Fruit fly (Drosophila melanogaster) whole organism, embryonic: ENCODE results near the gene Tlk.

ENCODE experiments used
- Awh ChIP-seq: fragments of 200-800 bp; sonication (Bioruptor generic); IDR thresholded peaks from 2 replicates; pipeline ENCODE4, ENCODE4 v1.3.6; 2022; ENCODE audit warnings: missing biosample characterization, missing genetic modification characterization
- CG10267 ChIP-seq: fragments of 200-800 bp; sonication (Bioruptor generic); optimal IDR thresholded peaks from 2 replicates; lab custom pipeline; 2018; ENCODE audit warnings: missing biosample characterization, mild to moderate bottlenecking, missing genetic modification characterization, moderate library complexity
- CG11085 ChIP-seq: fragments of 200-800 bp; sonication (Bioruptor generic); IDR thresholded peaks from 2 replicates; pipeline ENCODE4 v1.3.6; 2022; ENCODE audit warnings: missing biosample characterization, missing genetic modification characterization
- CG11723 ChIP-seq: fragments of 200-800 bp; sonication (Bioruptor generic); optimal IDR thresholded peaks from 2 replicates; lab custom pipeline; 2017; ENCODE audit warnings: missing biosample characterization, mild to moderate bottlenecking, missing genetic modification characterization
- CG12104 ChIP-seq: fragments of 200-800 bp; sonication (Bioruptor generic); optimal IDR thresholded peaks from 3 replicates; lab custom pipeline; 2016; ENCODE audit warnings: missing biosample characterization, missing genetic modification characterization
- CG1233 ChIP-seq: fragments of 200-800 bp; sonication (Bioruptor generic); optimal IDR thresholded peaks from 4 replicates; lab custom pipeline; 2018; ENCODE audit warnings: missing biosample characterization, mild to moderate bottlenecking, missing genetic modification characterization
- CG17568 ChIP-seq: fragments of 200-800 bp; sonication (Bioruptor generic); optimal IDR thresholded peaks from 2 replicates; lab custom pipeline; 2018; ENCODE audit warnings: missing biosample characterization, mild to moderate bottlenecking, missing genetic modification characterization, moderate library complexity
- CG30020 ChIP-seq: fragments of 200-800 bp; optimal IDR thresholded peaks from 2 replicates; lab custom pipeline; 2019; ENCODE audit warnings: missing biosample characterization, mild to moderate bottlenecking, missing genetic modification characterization, moderate library complexity
- CG31224 ChIP-seq: fragments of 200-800 bp; sonication (Bioruptor generic); IDR thresholded peaks from 2 replicates; pipeline ENCODE4 v1.3.6; 2022; ENCODE audit warnings: missing biosample characterization, missing genetic modification characterization
- CG32772 ChIP-seq: fragments of 200-800 bp; sonication (Bioruptor generic); IDR thresholded peaks from 2 replicates; pipeline ENCODE4 v1.3.6; 2022; ENCODE audit warnings: missing biosample characterization, missing genetic modification characterization
- CG3838 ChIP-seq: fragments of 200-800 bp; sonication (Bioruptor generic); optimal IDR thresholded peaks from 3 replicates; lab custom pipeline; 2016; ENCODE audit warnings: missing biosample characterization, missing genetic modification characterization
- CG4282 ChIP-seq: fragments of 200-800 bp; sonication (Bioruptor generic); optimal IDR thresholded peaks from 2 replicates; lab custom pipeline; 2016; ENCODE audit warnings: missing biosample characterization, missing genetic modification characterization
- CG4617 ChIP-seq: fragments of 200-800 bp; sonication (Bioruptor generic); optimal IDR thresholded peaks from 3 replicates; lab custom pipeline; 2016; ENCODE audit warnings: missing biosample characterization, missing genetic modification characterization, borderline replicate concordance
- CG6175 ChIP-seq: fragments of 200-800 bp; sonication (Bioruptor generic); IDR thresholded peaks from 3 replicates; pipeline ENCODE4 v1.3.6; 2022; ENCODE audit warnings: missing biosample characterization, missing genetic modification characterization
- CG6765 ChIP-seq: fragments of 200-800 bp; sonication (Bioruptor generic); optimal IDR thresholded peaks from 3 replicates; lab custom pipeline; 2017; ENCODE audit warnings: missing biosample characterization, mild to moderate bottlenecking, missing genetic modification characterization
- CG6791 ChIP-seq: fragments of 200-800 bp; sonication (Bioruptor generic); IDR thresholded peaks from 3 replicates; pipeline ENCODE4 v1.3.6; 2022; ENCODE audit warnings: missing biosample characterization, missing genetic modification characterization; ENCODE audit not compliant: partially characterized antibody
- CG8924 ChIP-seq: fragments of 200-800 bp; optimal IDR thresholded peaks from 3 replicates; lab custom pipeline; 2019; ENCODE audit warnings: missing biosample characterization, mild to moderate bottlenecking, missing genetic modification characterization, moderate library complexity
- Camta ChIP-seq: fragments of 200-800 bp; sonication (Bioruptor generic); optimal IDR thresholded peaks from 2 replicates; lab custom pipeline; 2016; ENCODE audit warnings: missing biosample characterization, missing genetic modification characterization
- E2f2 ChIP-seq: fragments of 200-800 bp; sonication (Bioruptor generic); IDR thresholded peaks from 2 replicates; pipeline ENCODE4 v1.3.6; 2022; ENCODE audit warnings: missing biosample characterization, missing genetic modification characterization
- Elba2 ChIP-seq: fragments of 200-800 bp; sonication (Bioruptor generic); optimal IDR thresholded peaks from 3 replicates; lab custom pipeline; 2016; ENCODE audit warnings: missing biosample characterization, missing genetic modification characterization
- HmgZ ChIP-seq: fragments of 200-800 bp; sonication (Bioruptor generic); optimal IDR thresholded peaks from 2 replicates; lab custom pipeline; 2018; ENCODE audit warnings: missing biosample characterization, mild to moderate bottlenecking, missing genetic modification characterization
- Hr3 ChIP-seq: fragments of 200-800 bp; sonication (Bioruptor generic); optimal IDR thresholded peaks from 3 replicates; lab custom pipeline; 2016; ENCODE audit warnings: missing biosample characterization, missing genetic modification characterization
- Lim3 ChIP-seq: fragments of 200-800 bp; sonication (Bioruptor generic); IDR thresholded peaks from 2 replicates; pipeline ENCODE4 v1.3.6; 2022; ENCODE audit warnings: missing biosample characterization, missing genetic modification characterization
- Lpt ChIP-seq: fragments of >200 bp; optimal IDR thresholded peaks from 2 replicates; lab custom pipeline; 2018; ENCODE audit warnings: missing biosample characterization, missing genetic modification characterization
- NC2β ChIP-seq: fragments of 200-800 bp; sonication (Bioruptor generic); optimal IDR thresholded peaks from 2 replicates; lab custom pipeline; 2016; ENCODE audit warnings: missing biosample characterization, missing genetic modification characterization
- Opbp ChIP-seq: fragments of 200-800 bp; sonication (Bioruptor generic); IDR thresholded peaks from 3 replicates; pipeline ENCODE4 v1.3.6; 2022; ENCODE audit warnings: missing biosample characterization, missing genetic modification characterization; ENCODE audit not compliant: partially characterized antibody
- Sry-β ChIP-seq: fragments of 200-800 bp; sonication (Bioruptor generic); optimal IDR thresholded peaks from 2 replicates; lab custom pipeline; 2018; ENCODE audit warnings: missing biosample characterization, mild to moderate bottlenecking, missing genetic modification characterization, moderate library complexity
- Xbp1 ChIP-seq: fragments of 200-800 bp; sonication (Bioruptor generic); optimal IDR thresholded peaks from 3 replicates; lab custom pipeline; 2016; ENCODE audit warnings: missing biosample characterization, mild to moderate bottlenecking, missing genetic modification characterization
- ab ChIP-seq: fragments of 200-800 bp; sonication (Bioruptor generic); optimal IDR thresholded peaks from 2 replicates; lab custom pipeline; 2016; ENCODE audit warnings: missing biosample characterization, missing genetic modification characterization
- abd-A ChIP-seq: fragments of 200-800 bp; sonication (Bioruptor generic); optimal IDR thresholded peaks from 3 replicates; lab custom pipeline; 2019; ENCODE audit warnings: missing biosample characterization, mild to moderate bottlenecking, missing genetic modification characterization, moderate library complexity
- al ChIP-seq: fragments of 200-800 bp; sonication (Bioruptor generic); IDR thresholded peaks from 2 replicates; pipeline ENCODE4 v1.3.6; 2022; ENCODE audit warnings: missing biosample characterization, missing genetic modification characterization
- cad ChIP-seq: fragments of >200 bp; optimal IDR thresholded peaks from 2 replicates; lab custom pipeline; 2017; ENCODE audit warnings: missing biosample characterization, missing genetic modification characterization
- caup ChIP-seq: fragments of 200-800 bp; sonication (Bioruptor generic); optimal IDR thresholded peaks from 3 replicates; lab custom pipeline; 2017; ENCODE audit warnings: missing biosample characterization, mild to moderate bottlenecking, missing genetic modification characterization, moderate library complexity; ENCODE audit not compliant: severe bottlenecking
- ci ChIP-seq: fragments of 200-800 bp; sonication (Bioruptor generic); IDR thresholded peaks from 3 replicates; pipeline ENCODE4 v1.3.6; 2022; ENCODE audit warnings: missing biosample characterization, missing genetic modification characterization
- corto ChIP-seq: fragments of 200-800 bp; sonication (Bioruptor generic); optimal IDR thresholded peaks from 2 replicates; lab custom pipeline; 2016; ENCODE audit warnings: missing biosample characterization, mild to moderate bottlenecking, missing genetic modification characterization, moderate library complexity
- crol ChIP-seq: fragments of 200-800 bp; sonication (Bioruptor generic); IDR thresholded peaks from 2 replicates; pipeline ENCODE4 v1.3.6; 2022; ENCODE audit warnings: missing biosample characterization, missing genetic modification characterization
- ewg ChIP-seq: fragments of 200-800 bp; sonication (Bioruptor generic); optimal IDR thresholded peaks from 3 replicates; lab custom pipeline; 2017; ENCODE audit warnings: mild to moderate bottlenecking, missing biosample characterization, missing genetic modification reagents, missing genetic modification characterization
- fd96Cb ChIP-seq: fragments of 200-800 bp; sonication (Bioruptor generic); optimal IDR thresholded peaks from 2 replicates; lab custom pipeline; 2018; ENCODE audit warnings: missing biosample characterization, mild to moderate bottlenecking, missing genetic modification characterization, moderate library complexity
- fru ChIP-seq: fragments of >200 bp; optimal IDR thresholded peaks from 2 replicates; lab custom pipeline; 2017
- gsb-n ChIP-seq: fragments of 200-800 bp; sonication (Bioruptor generic); optimal IDR thresholded peaks from 3 replicates; lab custom pipeline; 2018; ENCODE audit warnings: missing biosample characterization, mild to moderate bottlenecking, missing genetic modification characterization
- hbn ChIP-seq: fragments of 200-800 bp; sonication (Bioruptor generic); IDR thresholded peaks from 2 replicates; pipeline ENCODE4 v1.3.6; 2022; ENCODE audit warnings: missing biosample characterization, missing genetic modification characterization; ENCODE audit not compliant: partially characterized antibody
- kay ChIP-seq: fragments of 200-800 bp; sonication (Bioruptor generic); optimal IDR thresholded peaks from 2 replicates; lab custom pipeline; 2016; ENCODE audit warnings: missing biosample characterization, missing genetic modification characterization
- nmo ChIP-seq: fragments of 200-800 bp; sonication (Bioruptor generic); optimal IDR thresholded peaks from 2 replicates; lab custom pipeline; 2018; ENCODE audit warnings: missing biosample characterization, mild to moderate bottlenecking, missing genetic modification characterization, moderate library complexity
- pb ChIP-seq: fragments of 200-800 bp; sonication (Bioruptor generic); optimal IDR thresholded peaks from 3 replicates; lab custom pipeline; 2016; ENCODE audit warnings: missing biosample characterization, missing genetic modification characterization
- pnt ChIP-seq: fragments of 200-800 bp; sonication (Bioruptor generic); optimal IDR thresholded peaks from 3 replicates; lab custom pipeline; 2016; ENCODE audit warnings: missing biosample characterization, missing genetic modification characterization
- run ChIP-seq: fragments of 200-800 bp; sonication (Bioruptor generic); optimal IDR thresholded peaks from 3 replicates; lab custom pipeline; 2018; ENCODE audit warnings: missing biosample characterization, mild to moderate bottlenecking, missing genetic modification characterization
- sc ChIP-seq, 3 experiments: fragments of >200 bp in 2 of 3; fragments of 200-800 bp in 1 of 3; sonication (Bioruptor generic) in 1 of 3; optimal IDR thresholded peaks; 2 replicates in 2 of 3; 3 replicates in 1 of 3; lab custom pipeline; 2017; ENCODE audit warnings: mild to moderate bottlenecking in 1 of 3, missing biosample characterization in 1 of 3, missing genetic modification characterization in 1 of 3, missing genetic modification reagents in 1 of 3
- sens-2 ChIP-seq: fragments of 200-800 bp; sonication (Bioruptor generic); IDR thresholded peaks from 2 replicates; pipeline ENCODE4 v1.3.6; 2022; ENCODE audit warnings: missing biosample characterization, missing genetic modification characterization
- sim ChIP-seq: fragments of 200-800 bp; sonication (Bioruptor generic); IDR thresholded peaks from 2 replicates; pipeline ENCODE4 v1.3.6; 2022; ENCODE audit warnings: missing biosample characterization, missing genetic modification characterization
- ssp ChIP-seq: fragments of 200-800 bp; sonication (Bioruptor generic); IDR thresholded peaks from 2 replicates; pipeline ENCODE4 v1.3.6; 2022; ENCODE audit warnings: missing biosample characterization, missing genetic modification characterization

The Tlk gene

DNA sequence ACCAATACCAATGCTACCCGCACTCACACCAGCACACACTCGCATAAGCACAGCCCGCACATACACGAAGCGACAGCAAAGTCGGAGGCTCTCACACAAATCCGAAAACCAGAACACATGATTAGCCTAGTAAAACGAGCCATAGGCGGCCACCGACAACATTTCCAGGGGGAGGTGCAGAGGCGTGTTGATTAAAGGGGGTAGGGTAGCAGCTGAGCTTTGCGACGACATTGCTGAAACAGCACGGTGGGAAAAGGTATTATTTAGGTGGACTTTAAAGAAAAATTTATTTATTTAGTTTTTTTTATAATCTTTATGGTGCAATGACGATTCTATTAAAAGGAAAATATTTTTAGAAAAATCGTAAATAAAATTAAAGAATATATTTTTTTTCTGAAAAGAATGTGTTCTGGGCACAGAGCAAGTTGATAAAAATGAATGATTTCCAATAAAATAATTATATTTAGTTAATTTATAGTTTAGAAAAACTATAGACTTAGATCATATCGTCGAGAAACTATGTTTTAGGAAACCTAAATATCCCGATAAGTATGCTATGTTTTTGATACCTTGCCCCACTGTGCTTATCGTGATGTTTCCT lies 24.2 kb downstream of the Tlk start (continued):
- no peak for TF ChIP-seq Camta (GFP tag; lab: Kevin White, UChicago)
- TF ChIP-seq Lpt (GFP tag; lab: Kevin White, UChicago): no peak
- TF ChIP-seq kay (GFP tag; lab: Kevin White, UChicago): no peak
- TF ChIP-seq CG31224 (GFP tag; lab: Robert Waterston, UW): no peak; the same call in 1 of the 2 replicates
- no peak for TF ChIP-seq corto
- no peak for TF ChIP-seq run (tag; lab: Kevin White, UChicago)
- TF ChIP-seq CG6791 (GFP tag; lab: Robert Waterston, UW): peak; percentile 50; the same call in 1 of the 3 replicates
- peak; percentile 88 for TF ChIP-seq CG6765 (GFP tag; lab: Kevin White, UChicago)
- peak; percentile 17 for TF ChIP-seq CG4617 (GFP tag; lab: Kevin White, UChicago)
- peak; percentile 21 for TF ChIP-seq CG17568
- peak; percentile 93 for TF ChIP-seq CG8924 (tag; lab: Kevin White, UChicago)
- TF ChIP-seq fru (lab: Kevin White, UChicago): no peak
- TF ChIP-seq Elba2: no peak
- TF ChIP-seq CG11723 (GFP tag; lab: Kevin White, UChicago): peak; percentile 75
- peak; percentile 48 for TF ChIP-seq Sry-β (GFP tag; lab: Kevin White, UChicago)
- peak; percentile 59 for TF ChIP-seq CG6175 (GFP tag; lab: Robert Waterston, UW)
- peak; percentile 76 for TF ChIP-seq crol (GFP tag; lab: Robert Waterston, UW)
- TF ChIP-seq HmgZ (tag; lab: Kevin White, UChicago): no peak
- no peak for TF ChIP-seq Opbp (GFP tag; lab: Robert Waterston, UW)
- no peak for TF ChIP-seq sens-2 (GFP tag; lab: Robert Waterston, UW)
- TF ChIP-seq cad (GFP tag; lab: Kevin White, UChicago): no peak
- no peak for TF ChIP-seq pb
- TF ChIP-seq ewg (GFP tag; lab: Kevin White, UChicago): peak; percentile 69
- peak; percentile 85 for TF ChIP-seq Hr3 (GFP tag; lab: Kevin White, UChicago)
- no peak for TF ChIP-seq sim (GFP tag; lab: Robert Waterston, UW)
- TF ChIP-seq nmo (GFP tag; lab: Kevin White, UChicago): peak; percentile 95
- peak; percentile 66 for TF ChIP-seq caup (GFP tag; lab: Kevin White, UChicago)
- TF ChIP-seq CG11085 (GFP tag; lab: Robert Waterston, UW): peak; percentile 62
- TF ChIP-seq Xbp1 (GFP tag; lab: Kevin White, UChicago): peak; percentile 76
- TF ChIP-seq pnt: peak; percentile 37
- peak; percentile 78 for TF ChIP-seq gsb-n
- peak; percentile 44 for TF ChIP-seq ci (GFP tag; lab: Robert Waterston, UW)
- TF ChIP-seq al (GFP tag; lab: Robert Waterston, UW): peak; percentile 70
- TF ChIP-seq Awh (GFP tag; lab: Robert Waterston, UW): peak; percentile 49; the same call in 1 of the 2 replicates
- peak; percentile 74 for TF ChIP-seq abd-A (tag; lab: Kevin White, UChicago)
- TF ChIP-seq CG12104 (GFP tag; lab: Kevin White, UChicago): peak; percentile 92
- no peak for TF ChIP-seq NC2β (GFP tag; lab: Kevin White, UChicago)
- TF ChIP-seq E2f2 (GFP tag; lab: Robert Waterston, UW): peak; percentile 40; the same call in 1 of the 2 replicates
- TF ChIP-seq hbn (GFP tag; lab: Robert Waterston, UW): no peak
- TF ChIP-seq CG32772 (GFP tag; lab: Robert Waterston, UW): peak; percentile 79
- peak; percentile 83 for TF ChIP-seq CG10267 (tag; lab: Kevin White, UChicago)
- no peak for TF ChIP-seq CG3838 (GFP tag; lab: Kevin White, UChicago)
- peak; percentile 71 for TF ChIP-seq CG30020 (tag; lab: Kevin White, UChicago)
- 0 out of 2 replicates have a peak, but pooled peaks have one; percentile 23 for TF ChIP-seq Lim3 (GFP tag; lab: Robert Waterston, UW)
- no peak for TF ChIP-seq sc (optimal IDR thresholded peaks at IDR 0.05; lab: Kevin White, UChicago)
- TF ChIP-seq sc (GFP tag; optimal IDR thresholded peaks at IDR 0.05; lab: Kevin White, UChicago): peak; percentile 86
- TF ChIP-seq ab (GFP tag; lab: Kevin White, UChicago): no peak
- no peak for TF ChIP-seq CG4282 (GFP tag; lab: Kevin White, UChicago)
- peak; percentile 85 for TF ChIP-seq CG1233 (GFP tag; lab: Kevin White, UChicago)
- peak; percentile 70; the same call in 1 of the 2 replicates for TF ChIP-seq ssp (GFP tag; lab: Robert Waterston, UW)
- peak; percentile 91 for TF ChIP-seq fd96Cb (tag; lab: Kevin White, UChicago)
